Worm (Caenorhabditis elegans) whole organism, L4 larva: ENCODE measurements around the gene srbc-1.

Experiments
- F10B5.3 ChIP-seq: sonication (generic microtip); optimal IDR thresholded peaks from 2 replicates; lab custom pipeline; 2016; ENCODE audit warnings: mild to moderate bottlenecking, missing genetic modification characterization, missing compliant biosample characterization
- F26F4.8 ChIP-seq: fragments of 200-800 bp; sonication (Bioruptor generic); conservative IDR thresholded peaks from 2 replicates; pipeline ENCODE4 v1.3.6; 2022; ENCODE audit warnings: missing genetic modification characterization, missing compliant biosample characterization
- F49E8.2 ChIP-seq: sonication (generic microtip); optimal IDR thresholded peaks from 2 replicates; lab custom pipeline; 2016; ENCODE audit warnings: missing compliant biosample characterization, mild to moderate bottlenecking, missing genetic modification characterization, borderline replicate concordance
- T26A8.4 ChIP-seq: fragments of 200-800 bp; sonication (Bioruptor generic); IDR thresholded peaks from 2 replicates; pipeline ENCODE4 v1.3.6; 2022; ENCODE audit warnings: missing genetic modification characterization, missing compliant biosample characterization
- Y48G9A.11 ChIP-seq: fragments of 200-800 bp; sonication (Bioruptor generic); IDR thresholded peaks from 2 replicates; pipeline ENCODE4 v1.3.6; 2022; ENCODE audit warnings: missing genetic modification reagents, missing genetic modification characterization, missing compliant biosample characterization
- Y5F2A.4 ChIP-seq: fragments of 200-800 bp; sonication (Bioruptor generic); optimal IDR thresholded peaks from 2 replicates; lab custom pipeline; 2018; ENCODE audit warnings: mild to moderate bottlenecking, missing genetic modification characterization, missing compliant biosample characterization
- aha-1 ChIP-seq: fragments of 150-350 bp; peaks from one replicate; lab custom pipeline; 2014; ENCODE audit warnings: missing biosample characterization, missing genetic modification characterization
- aly-2 ChIP-seq: sonication (generic microtip); optimal IDR thresholded peaks from 2 replicates; lab custom pipeline; 2018; ENCODE audit warnings: missing biosample characterization, missing genetic modification characterization
- ama-1 ChIP-seq: fragments of 150-350 bp; optimal IDR thresholded peaks from 2 replicates; lab custom pipeline; 2014; ENCODE audit warnings: inconsistent platforms, mixed read lengths
- ceh-20 ChIP-seq: fragments of 200-800 bp; sonication (Bioruptor generic); IDR thresholded peaks from 2 replicates; pipeline ENCODE4 v1.3.6; 2022; ENCODE audit warnings: missing genetic modification reagents, missing genetic modification characterization, missing compliant biosample characterization
- daf-16 ChIP-seq, 3 experiments: sonication (generic microtip); optimal IDR thresholded peaks; 2 replicates each; lab custom pipeline; 2016 to 2017; ENCODE audit warnings: missing genetic modification characterization in 3 of 3, missing genetic modification reagents in 3 of 3, mild to moderate bottlenecking in 2 of 3, missing compliant biosample characterization in 2 of 3, missing biosample characterization in 1 of 3, moderate library complexity in 1 of 3
- daf-8 ChIP-seq: fragments of 200-800 bp; sonication (Bioruptor generic); IDR thresholded peaks from 2 replicates; pipeline ENCODE4 v1.3.6; 2022; ENCODE audit warnings: missing genetic modification characterization, missing compliant biosample characterization
- dmd-6 ChIP-seq: fragments of 200-800 bp; sonication (Bioruptor generic); IDR thresholded peaks from 2 replicates; pipeline ENCODE4 v1.3.6; 2022; ENCODE audit warnings: missing genetic modification reagents, missing genetic modification characterization, missing compliant biosample characterization
- dmd-9 ChIP-seq: fragments of 200-800 bp; sonication (Bioruptor generic); IDR thresholded peaks from 2 replicates; pipeline ENCODE4 v1.3.6; 2022; ENCODE audit warnings: missing genetic modification reagents, missing genetic modification characterization, missing compliant biosample characterization
- gei-8 ChIP-seq: fragments of 200-800 bp; sonication (Bioruptor generic); optimal IDR thresholded peaks from 2 replicates; lab custom pipeline; 2018; ENCODE audit warnings: mild to moderate bottlenecking, missing genetic modification characterization, missing compliant biosample characterization
- hif-1 ChIP-seq, 2 experiments: sonication (generic microtip); optimal IDR thresholded peaks; 2 replicates each; lab custom pipeline; 2016 to 2017; ENCODE audit warnings: missing compliant biosample characterization in 2 of 2, missing genetic modification characterization in 2 of 2, missing genetic modification reagents in 2 of 2, missing genotype in 2 of 2, mild to moderate bottlenecking in 1 of 2
- hlh-11 ChIP-seq: fragments of 200-800 bp; sonication (Bioruptor generic); optimal IDR thresholded peaks from 2 replicates; lab custom pipeline; 2018; ENCODE audit warnings: mild to moderate bottlenecking, missing genetic modification characterization, missing compliant biosample characterization
- hlh-30 ChIP-seq: sonication (generic microtip); optimal IDR thresholded peaks from 2 replicates; lab custom pipeline; 2017; ENCODE audit warnings: antibody characterized with exemption, mild to moderate bottlenecking, missing genetic modification characterization, missing compliant biosample characterization; ENCODE audit not compliant: insufficient read depth
- hmg-1.1 ChIP-seq: fragments of 200-800 bp; sonication (Bioruptor generic); IDR thresholded peaks from 2 replicates; pipeline ENCODE4 v1.3.6; 2022; ENCODE audit warnings: missing genetic modification reagents, missing genetic modification characterization, missing compliant biosample characterization
- lim-7 ChIP-seq: fragments of 200-800 bp; sonication (Bioruptor generic); IDR thresholded peaks from 2 replicates; pipeline ENCODE4 v1.3.6; 2022; ENCODE audit warnings: missing genetic modification characterization, missing compliant biosample characterization
- lir-3 ChIP-seq: sonication (generic microtip); optimal IDR thresholded peaks from 2 replicates; lab custom pipeline; 2016; ENCODE audit warnings: mild to moderate bottlenecking, missing genetic modification characterization, missing compliant biosample characterization
- mxl-3 ChIP-seq: fragments of 200-800 bp; sonication (Bioruptor generic); optimal IDR thresholded peaks from 2 replicates; lab custom pipeline; 2018; ENCODE audit warnings: mild to moderate bottlenecking, missing genetic modification characterization, missing compliant biosample characterization
- nhr-11 ChIP-seq: fragments of 150-350 bp; optimal IDR thresholded peaks from 2 replicates; lab custom pipeline; 2014; ENCODE audit warnings: missing biosample characterization, missing genetic modification characterization
- nhr-28 ChIP-seq: fragments of 150-350 bp; optimal IDR thresholded peaks from 2 replicates; lab custom pipeline; 2014; ENCODE audit warnings: missing biosample characterization, missing genetic modification characterization
- nhr-42 ChIP-seq: fragments of 200-800 bp; sonication (Bioruptor generic); IDR thresholded peaks from 2 replicates; pipeline ENCODE4 v1.3.6; 2022; ENCODE audit warnings: missing genetic modification characterization, missing compliant biosample characterization
- nhr-48 ChIP-seq: sonication (generic microtip); optimal IDR thresholded peaks from 2 replicates; lab custom pipeline; 2016; ENCODE audit warnings: mild to moderate bottlenecking, missing genetic modification characterization, missing compliant biosample characterization
- pqm-1 ChIP-seq: sonication (generic microtip); optimal IDR thresholded peaks from 2 replicates; lab custom pipeline; 2017; ENCODE audit warnings: missing biosample characterization, missing genetic modification characterization
- saeg-2 ChIP-seq: fragments of 200-800 bp; sonication (Bioruptor generic); IDR thresholded peaks from 2 replicates; pipeline ENCODE4 v1.3.6; 2022; ENCODE audit warnings: missing genetic modification reagents, missing genetic modification characterization, missing compliant biosample characterization
- sdz-12 ChIP-seq: fragments of 200-800 bp; sonication (Bioruptor generic); optimal IDR thresholded peaks from 2 replicates; lab custom pipeline; 2018; ENCODE audit warnings: mild to moderate bottlenecking, missing genetic modification characterization, missing compliant biosample characterization
- skn-1 ChIP-seq: fragments of 150-350 bp; optimal IDR thresholded peaks from 2 replicates; lab custom pipeline; 2014; ENCODE audit warnings: missing biosample characterization, missing genetic modification characterization
- snpc-1.2 ChIP-seq: fragments of 200-800 bp; sonication (Bioruptor generic); IDR thresholded peaks from 2 replicates; pipeline ENCODE4 v1.3.6; 2022; ENCODE audit warnings: missing genetic modification reagents, missing genetic modification characterization, missing compliant biosample characterization
- snpc-4 ChIP-seq: fragments of 150-350 bp; optimal IDR thresholded peaks from 2 replicates; lab custom pipeline; 2014; ENCODE audit warnings: missing biosample characterization, missing genetic modification characterization
- unc-62 ChIP-seq, 3 experiments: fragments of 150-350 bp in 1 of 3; sonication (generic microtip); optimal IDR thresholded peaks in 2 of 3; peaks in 1 of 3; 1 replicate in 1 of 3; 2 replicates in 2 of 3; lab custom pipeline; 2014 to 2017; ENCODE audit warnings: missing biosample characterization in 3 of 3, missing genetic modification characterization in 3 of 3, missing genetic modification reagents in 3 of 3, missing genotype in 1 of 3
- vab-7 ChIP-seq: fragments of 200-800 bp; sonication (Bioruptor generic); IDR thresholded peaks from 2 replicates; pipeline ENCODE4 v1.3.6; 2022; ENCODE audit warnings: missing genetic modification reagents, missing genetic modification characterization, missing compliant biosample characterization
- zfp-2 ChIP-seq: sonication (generic microtip); optimal IDR thresholded peaks from 2 replicates; lab custom pipeline; 2016; ENCODE audit warnings: mild to moderate bottlenecking, missing genetic modification characterization, missing compliant biosample characterization

The srbc-1 gene

ce11 chrV:3301898-3302297 is at the start of gene srbc-1:
srbc-1 (minus strand) TSS chrV:3301998.
- no peak for TF ChIP-seq aly-2 (tag; lab: Kevin White, UChicago)
- peak; percentile 2 for TF ChIP-seq aha-1

- TF ChIP-seq F26F4.8 (GFP tag; lab: Robert Waterston, UW) (no peak), hmg-1.1 (GFP tag; lab: Robert Waterston, UW) (no peak), snpc-4 (tag; lab: Kevin White, UChicago) (no peak), ama-1 (no peak), sdz-12 (GFP tag; lab: Kevin White, UChicago) (no peak), skn-1 (tag; lab: Kevin White, UChicago) (no peak), daf-16 (GFP tag; optimal IDR thresholded peaks at IDR 0.05; lab: Kevin White, UChicago) (no peak), daf-16 (tag; optimal IDR thresholded peaks at IDR 0.05; lab: Kevin White, UChicago) (no peak), pqm-1 (tag; lab: Kevin White, UChicago) (no peak), zfp-2 (tag; lab: Kevin White, UChicago) (no peak), snpc-1.2 (no peak)
- TF ChIP-seq, all 104 proteins: peak for 0
Measured at ce11 chrV:3351266-3351665, 49.5 kb upstream of the srbc-1 start, which contains the start of gene str-63. str-63 (plus strand) TSS chrV:3351566.

ce11 chrV:3349877-3350276 is 48.1 kb upstream of the srbc-1 start, which contains the start of gene C17B7.15:
C17B7.15 (plus strand) TSS chrV:3350177.
- no peak for TF ChIP-seq vab-7 (GFP tag; lab: Robert Waterston, UW)
- no peak for TF ChIP-seq hlh-11 (tag; lab: Kevin White, UChicago)
- peak in 1 of 2 experiments; percentile 60 for TF ChIP-seq daf-16 (GFP tag; optimal IDR thresholded peaks at IDR 0.05; lab: Kevin White, UChicago)
- no peak for TF ChIP-seq daf-16 (tag; optimal IDR thresholded peaks at IDR 0.05; lab: Kevin White, UChicago)

- 0 out of 2 replicates have a peak, but pooled peaks have one; percentile 47 for TF ChIP-seq ceh-20
- TF ChIP-seq F49E8.2 (tag; lab: Kevin White, UChicago), result no peak
- no peak for TF ChIP-seq saeg-2 (GFP tag; lab: Robert Waterston, UW)
- TF ChIP-seq mxl-3, result no peak
- TF ChIP-seq F10B5.3 (tag; lab: Kevin White, UChicago), result no peak
- peak in 1 of 2 experiments; percentile 82 for TF ChIP-seq daf-16 (GFP tag; optimal IDR thresholded peaks at IDR 0.05; lab: Kevin White, UChicago)
- TF ChIP-seq daf-16 (tag; optimal IDR thresholded peaks at IDR 0.05; lab: Kevin White, UChicago), result no peak
- TF ChIP-seq hlh-11 (tag; lab: Kevin White, UChicago), result peak; percentile 64
- no peak for TF ChIP-seq lir-3 (tag; lab: Kevin White, UChicago)
- TF ChIP-seq lim-7 (GFP tag; lab: Robert Waterston, UW), result no peak
- no peak for TF ChIP-seq Y48G9A.11 (GFP tag; lab: Robert Waterston, UW)
- TF ChIP-seq T26A8.4 (GFP tag; lab: Robert Waterston, UW), result no peak
- peak; percentile 2 for TF ChIP-seq nhr-48
- no peak for TF ChIP-seq nhr-11 (tag; lab: Kevin White, UChicago)
- peak; percentile 58 for TF ChIP-seq dmd-6
- TF ChIP-seq aha-1, result peak; percentile 40
Measured at ce11 chrV:3347486-3347885, 45.7 kb upstream of the srbc-1 start.

DNA sequence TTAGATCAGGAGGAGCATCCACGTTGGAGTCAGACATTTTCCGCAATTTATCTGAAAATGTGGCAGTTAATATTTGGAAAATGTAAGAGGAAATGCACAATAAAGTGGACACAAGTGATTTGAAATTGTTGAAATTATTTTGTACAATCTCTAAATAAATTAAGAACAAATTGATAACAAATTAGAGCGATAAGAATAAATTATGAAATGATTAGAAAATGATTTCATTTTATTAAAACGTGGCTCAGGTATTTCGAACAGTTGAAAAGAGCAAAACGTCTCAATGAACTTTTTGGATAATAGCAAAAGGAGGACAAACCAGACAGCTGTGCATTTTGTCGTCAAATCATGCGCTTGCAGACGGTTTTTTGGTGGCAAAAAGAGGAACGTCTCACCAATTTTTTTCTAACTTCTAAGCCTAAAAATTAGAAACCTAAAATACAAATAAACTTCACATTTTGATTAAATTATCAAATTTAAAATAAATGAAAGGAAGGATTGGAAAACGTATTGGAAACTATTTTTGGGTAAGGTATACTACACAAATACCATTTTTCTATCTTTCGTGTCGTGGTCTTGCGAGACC is 44.7 kb upstream of the srbc-1 start, which contains the start of gene fbxa-65:
Gene fbxa-65 (minus strand): TSS at position 51 of the 586 bp plus-strand sequence.
- no peak for TF ChIP-seq gei-8 (GFP tag; lab: Kevin White, UChicago)
- TF ChIP-seq nhr-42 (GFP tag; lab: Robert Waterston, UW), result no peak
- TF ChIP-seq nhr-28 (tag; lab: Kevin White, UChicago), result peak; percentile 23
- TF ChIP-seq dmd-9 (GFP tag; lab: Robert Waterston, UW), result no peak
- peak; percentile 94 for TF ChIP-seq aha-1

DNA sequence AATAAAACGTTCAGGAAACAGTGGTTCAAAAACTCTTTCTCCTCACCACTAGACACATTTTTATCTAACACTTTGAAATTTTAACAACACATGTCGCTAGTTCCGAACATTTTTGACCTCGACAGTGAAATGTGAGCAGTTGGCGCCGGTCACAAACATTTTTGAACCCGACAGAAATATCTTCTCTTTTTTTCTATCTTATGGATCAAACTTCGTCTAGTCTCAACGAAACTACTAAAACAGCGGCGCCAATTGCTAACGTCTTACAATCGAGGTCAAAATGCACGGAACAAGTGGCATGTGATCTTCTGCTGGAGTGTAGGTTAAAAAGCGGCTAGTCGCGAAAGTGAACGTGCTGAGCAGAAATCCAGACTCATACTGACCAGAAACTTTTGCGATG is 42.2 kb upstream of the srbc-1 start:
- TF ChIP-seq snpc-4 (tag; lab: Kevin White, UChicago) (no peak), hif-1 (tag; optimal IDR thresholded peaks at IDR 0.05; lab: Kevin White, UChicago) (peak in 1 of 2 experiments; percentile 59), hlh-11 (tag; lab: Kevin White, UChicago) (peak; percentile 67), ceh-20 (0 out of 2 replicates have a peak, but pooled peaks have one; percentile 75), dmd-6 (peak; percentile 22; the same call in 1 of the 2 replicates), hlh-30 (peak; percentile 17), unc-62 (GFP tag; optimal IDR thresholded peaks at IDR 0.05 in 1 of 2; lab: Kevin White, UChicago) (peak in 1 of 2 experiments; percentile 88), unc-62 (tag; optimal IDR thresholded peaks at IDR 0.05; lab: Kevin White, UChicago) (no peak), Y5F2A.4 (GFP tag; lab: Kevin White, UChicago) (no peak), aha-1 (peak; percentile 62), zfp-2 (tag; lab: Kevin White, UChicago) (no peak), daf-8 (no peak), daf-16 (GFP tag; optimal IDR thresholded peaks at IDR 0.05; lab: Kevin White, UChicago) (peak in 1 of 2 experiments; percentile 30), daf-16 (tag; optimal IDR thresholded peaks at IDR 0.05; lab: Kevin White, UChicago) (no peak), nhr-11 (tag; lab: Kevin White, UChicago) (peak; percentile 36)
